Worm (Caenorhabditis elegans) whole organism, mixed stage, embryonic: ENCODE measurements around the gene egl-10.

Experiments
- bed-3 ChIP-seq: fragments of 200-800 bp; sonication (Bioruptor generic); optimal IDR thresholded peaks from 3 replicates; lab custom pipeline; 2018; ENCODE audit warnings: mild to moderate bottlenecking, missing genetic modification characterization, moderate library complexity, missing compliant biosample characterization
- ces-1 ChIP-seq: fragments of 150-350 bp; optimal IDR thresholded peaks from 2 replicates; lab custom pipeline; 2014; ENCODE audit warnings: missing biosample characterization, missing genetic modification reagents, missing genetic modification characterization
- drap-1 ChIP-seq: fragments of 200-800 bp; sonication (Bioruptor generic); optimal IDR thresholded peaks from 3 replicates; lab custom pipeline; 2018; ENCODE audit warnings: mild to moderate bottlenecking, missing genetic modification characterization, missing compliant biosample characterization
- elt-1 ChIP-seq: sonication (generic microtip); optimal IDR thresholded peaks from 2 replicates; lab custom pipeline; 2017; ENCODE audit warnings: missing genetic modification characterization, mild to moderate bottlenecking, missing compliant biosample characterization, antibody characterized with exemption, moderate library complexity, borderline replicate concordance; ENCODE audit not compliant: insufficient read depth
- elt-3 ChIP-seq: fragments of 150-350 bp; optimal IDR thresholded peaks from 2 replicates; lab custom pipeline; 2014; ENCODE audit warnings: missing biosample characterization, missing genetic modification characterization
- lsy-2 ChIP-seq: fragments of 150-350 bp; optimal IDR thresholded peaks from 2 replicates; lab custom pipeline; 2014; ENCODE audit warnings: missing biosample characterization, missing genetic modification characterization
- mab-5 ChIP-seq: fragments of 150-350 bp; optimal IDR thresholded peaks from 2 replicates; lab custom pipeline; 2014; ENCODE audit warnings: missing biosample characterization, missing genetic modification characterization
- nhr-28 ChIP-seq: fragments of 150-350 bp; optimal IDR thresholded peaks from 2 replicates; lab custom pipeline; 2014; ENCODE audit warnings: missing biosample characterization, missing genetic modification characterization
- pha-4 ChIP-seq: fragments of 150-350 bp; optimal IDR thresholded peaks from 2 replicates; lab custom pipeline; 2018; ENCODE audit warnings: missing biosample characterization, missing genetic modification reagents, missing genetic modification characterization
- snpc-4 ChIP-seq: fragments of 150-350 bp; optimal IDR thresholded peaks from 2 replicates; lab custom pipeline; 2014; ENCODE audit warnings: missing biosample characterization, missing genetic modification characterization
- unc-62 ChIP-seq: fragments of 150-350 bp; optimal IDR thresholded peaks from 2 replicates; lab custom pipeline; 2014; ENCODE audit warnings: missing biosample characterization, missing genetic modification reagents, missing genetic modification characterization
- zip-8 ChIP-seq: fragments of 150-350 bp; optimal IDR thresholded peaks from 2 replicates; lab custom pipeline; 2014; ENCODE audit warnings: missing biosample characterization, missing genetic modification characterization
- ztf-11 ChIP-seq: fragments of 150-350 bp; optimal IDR thresholded peaks from 2 replicates; lab custom pipeline; 2014; ENCODE audit warnings: missing biosample characterization, missing genetic modification characterization

DNA sequence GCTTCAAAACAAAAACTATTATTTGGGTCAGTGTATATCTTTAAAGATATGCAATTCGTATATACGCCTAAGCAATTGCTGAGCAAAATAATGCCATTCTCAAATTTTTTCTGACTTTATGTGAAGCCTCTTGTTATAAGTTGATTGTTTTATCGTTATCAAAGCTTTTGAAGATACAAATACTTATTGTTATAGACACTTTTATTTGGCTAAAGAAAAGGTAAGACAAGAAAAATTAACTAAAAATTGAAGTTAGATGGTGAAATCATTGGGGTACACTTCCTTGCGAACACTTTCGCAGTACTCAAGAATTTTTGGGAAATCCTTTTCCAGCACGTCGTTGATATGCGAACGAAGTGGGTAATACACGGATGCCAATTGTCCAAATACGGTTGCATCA, 50.5 kb downstream of the egl-10 start:
- TF ChIP-seq elt-1 (tag; lab: Kevin White, UChicago) (no peak), drap-1 (GFP tag; lab: Kevin White, UChicago) (no peak), mab-5 (no peak), lsy-2 (tag; lab: Kevin White, UChicago) (no peak), elt-3 (tag; lab: Kevin White, UChicago) (no peak), unc-62 (GFP tag; lab: Kevin White, UChicago) (no peak), zip-8 (tag; lab: Kevin White, UChicago) (no peak), ztf-11 (no peak), ces-1 (GFP tag; lab: Kevin White, UChicago) (no peak), bed-3 (GFP tag; lab: Kevin White, UChicago) (no peak), pha-4 (tag; lab: Kevin White, UChicago) (no peak), nhr-28 (tag; lab: Kevin White, UChicago) (no peak), snpc-4 (no peak)
